Fruit fly (Drosophila melanogaster): ENCODE data around the gene Arpc4.

- TF ChIP-seq Snoo (tag; optimal IDR thresholded peaks at IDR 0.05) = no peak
- TF ChIP-seq CG8301 (tag; optimal IDR thresholded peaks at IDR 0.05) = no peak
- TF ChIP-seq CG9948 (tag; optimal IDR thresholded peaks at IDR 0.05) = no peak
- no peak for TF ChIP-seq Pif1B (GFP tag; optimal IDR thresholded peaks at IDR 0.05)
- TF ChIP-seq CG4496 (GFP tag; IDR thresholded peaks at IDR 0.05) = no peak
- no peak for TF ChIP-seq CG34367 (tag; optimal IDR thresholded peaks at IDR 0.05)
- TF ChIP-seq Ets98B (GFP tag; IDR thresholded peaks at IDR 0.05) = no peak
- TF ChIP-seq CG8159 (tag; optimal IDR thresholded peaks at IDR 0.05) = no peak
- TF ChIP-seq CG15710 (tag; optimal IDR thresholded peaks at IDR 0.05) = no peak
- TF ChIP-seq CG14655 (GFP tag; optimal IDR thresholded peaks at IDR 0.05) = no peak
- TF ChIP-seq rn (GFP tag; IDR thresholded peaks at IDR 0.05) = no peak
- TF ChIP-seq D1 (tag; optimal IDR thresholded peaks at IDR 0.05) = no peak
- no peak for TF ChIP-seq EcR (GFP tag; optimal IDR thresholded peaks at IDR 0.05)
Measured at dm6 chr2L:6076829-6077364, 48.0 kb upstream of the Arpc4 start.
